Fruit fly (Drosophila melanogaster): Measurements from ENCODE around the gene Spn75F.

The Spn75F gene

DNA sequence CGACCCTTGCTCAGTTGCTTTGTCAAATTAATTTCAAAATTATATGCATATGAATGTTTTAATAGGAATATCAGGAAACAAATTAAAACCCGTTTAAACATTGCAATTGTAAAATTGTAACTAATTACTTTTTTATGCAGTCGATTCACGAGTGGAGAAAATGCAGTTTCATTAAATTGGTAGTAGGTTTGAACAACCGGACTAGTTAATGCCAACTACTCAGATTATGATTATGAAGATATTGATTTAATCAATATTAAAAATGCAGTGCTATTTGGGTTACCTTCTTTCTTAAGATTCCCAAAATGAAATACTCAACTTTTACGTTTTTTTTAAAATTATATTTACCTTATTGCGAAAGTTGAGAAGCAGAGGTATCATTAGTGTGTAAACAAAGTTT lies at the start of gene Spn75F:
Gene Spn75F, minus strand, starts transcription at position 101 of the 400 bp plus-strand sequence.
- TF ChIP-seq bab1 (GFP tag; optimal IDR thresholded peaks at IDR 0.05): no peak
- TF ChIP-seq CG5204 (GFP tag; optimal IDR thresholded peaks at IDR 0.05): no peak
- no peak for TF ChIP-seq cnc (optimal IDR thresholded peaks at IDR 0.05)
- TF ChIP-seq CG11617 (GFP tag; optimal IDR thresholded peaks at IDR 0.05): no peak
- no peak for TF ChIP-seq CG14711 (tag; optimal IDR thresholded peaks at IDR 0.05)
- TF ChIP-seq ovo (GFP tag; optimal IDR thresholded peaks at IDR 0.05): no peak
- TF ChIP-seq CG7045 (GFP tag; optimal IDR thresholded peaks at IDR 0.05): no peak
- no peak for TF ChIP-seq pad (GFP tag; optimal IDR thresholded peaks at IDR 0.05)

DNA sequence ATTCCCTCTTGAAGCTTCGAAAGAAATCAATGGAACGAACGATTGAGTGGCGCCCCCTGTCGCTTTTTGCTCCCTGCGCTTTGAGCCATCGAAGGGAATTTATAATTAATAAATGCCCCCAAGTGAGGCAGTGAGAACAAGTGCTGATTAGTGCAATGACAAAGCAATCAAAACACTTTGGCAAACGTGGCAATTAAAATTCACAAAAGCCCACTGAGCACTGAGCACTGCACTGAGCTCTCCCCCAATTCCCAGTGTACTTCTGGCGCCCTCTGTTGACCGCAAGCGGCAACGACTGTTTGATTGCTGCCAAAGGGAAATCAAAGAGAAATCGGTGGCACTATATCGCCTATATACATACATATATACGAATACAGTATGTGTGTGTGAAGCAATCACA lies 48.5 kb upstream of the Spn75F start:
- TF ChIP-seq bab1 (GFP tag; optimal IDR thresholded peaks at IDR 0.05): no peak
- TF ChIP-seq CG7101 (tag; optimal IDR thresholded peaks at IDR 0.05): no peak
- TF ChIP-seq Crg-1 (GFP tag; optimal IDR thresholded peaks at IDR 0.05): no peak
- TF ChIP-seq cic (GFP tag; optimal IDR thresholded peaks at IDR 0.05): no peak
- no peak for TF ChIP-seq CG33017 (tag; optimal IDR thresholded peaks at IDR 0.05)
- no peak for TF ChIP-seq CG12768 (GFP tag; optimal IDR thresholded peaks at IDR 0.05)
- no peak for TF ChIP-seq tj (GFP tag; optimal IDR thresholded peaks at IDR 0.05)
- no peak for TF ChIP-seq Mnt (GFP tag; optimal IDR thresholded peaks at IDR 0.05)
- no peak for TF ChIP-seq Hr96 (GFP tag; optimal IDR thresholded peaks at IDR 0.05)
- TF ChIP-seq pad (GFP tag; optimal IDR thresholded peaks at IDR 0.05): no peak
- TF ChIP-seq Clk (GFP tag; optimal IDR thresholded peaks at IDR 0.05): no peak
- TF ChIP-seq CG5204 (GFP tag; optimal IDR thresholded peaks at IDR 0.05): no peak
- TF ChIP-seq cnc (optimal IDR thresholded peaks at IDR 0.05): no peak
- TF ChIP-seq CG7045 (GFP tag; optimal IDR thresholded peaks at IDR 0.05): no peak

DNA sequence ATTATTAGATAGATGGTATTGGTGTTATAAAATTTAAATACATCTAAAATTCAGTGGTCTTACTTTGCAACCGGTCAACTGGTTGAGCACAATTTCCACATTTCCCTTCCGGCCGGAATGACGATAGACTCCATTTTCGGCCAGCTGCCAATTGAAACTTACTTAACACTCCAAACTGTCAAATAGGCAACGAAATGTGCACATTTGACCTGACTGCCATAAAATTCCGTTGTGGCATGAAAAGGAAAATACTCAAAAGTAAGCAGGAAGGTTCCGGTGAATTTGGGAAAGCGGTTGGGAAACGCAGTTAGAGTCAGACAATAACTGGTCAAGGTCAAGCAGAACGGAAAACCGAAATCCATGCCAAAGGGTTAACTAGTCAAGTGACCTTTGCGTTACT lies 47.2 kb upstream of the Spn75F start:
- TF ChIP-seq CG14711 (tag; optimal IDR thresholded peaks at IDR 0.05) (no peak), CG5204 (GFP tag; optimal IDR thresholded peaks at IDR 0.05) (no peak)

DNA sequence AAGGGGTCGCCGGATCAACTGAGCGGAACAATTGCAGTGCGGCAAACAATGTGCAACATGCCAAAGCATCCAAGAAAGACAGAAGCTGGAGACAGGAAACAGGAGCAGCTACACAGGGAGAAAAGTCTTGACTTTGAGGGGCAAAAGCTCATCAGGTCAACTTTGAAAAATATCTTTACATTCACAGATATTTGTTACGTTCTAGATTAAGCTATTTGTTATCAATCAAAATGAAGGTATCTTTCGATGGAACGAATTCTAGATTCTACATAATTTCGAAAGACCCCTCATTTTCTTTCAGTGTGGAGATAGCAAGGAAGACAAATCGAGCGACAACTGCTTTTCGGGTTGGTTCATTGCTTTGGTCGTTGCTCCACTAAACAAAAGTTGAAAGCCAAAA lies 45.9 kb upstream of the Spn75F start:
- no peak for TF ChIP-seq Clk (GFP tag; optimal IDR thresholded peaks at IDR 0.05)
- no peak for TF ChIP-seq toe (GFP tag; optimal IDR thresholded peaks at IDR 0.05)
- no peak for TF ChIP-seq Crg-1 (GFP tag; optimal IDR thresholded peaks at IDR 0.05)
- TF ChIP-seq cnc (optimal IDR thresholded peaks at IDR 0.05): no peak
- no peak for TF ChIP-seq Hr96 (GFP tag; optimal IDR thresholded peaks at IDR 0.05)
- TF ChIP-seq CG5204 (GFP tag; optimal IDR thresholded peaks at IDR 0.05): no peak
- no peak for TF ChIP-seq CG1620 (GFP tag; optimal IDR thresholded peaks at IDR 0.05)
- TF ChIP-seq CG11617 (GFP tag; optimal IDR thresholded peaks at IDR 0.05): no peak
- no peak for TF ChIP-seq tj (GFP tag; optimal IDR thresholded peaks at IDR 0.05)
- no peak for TF ChIP-seq CG7101 (tag; optimal IDR thresholded peaks at IDR 0.05)

DNA sequence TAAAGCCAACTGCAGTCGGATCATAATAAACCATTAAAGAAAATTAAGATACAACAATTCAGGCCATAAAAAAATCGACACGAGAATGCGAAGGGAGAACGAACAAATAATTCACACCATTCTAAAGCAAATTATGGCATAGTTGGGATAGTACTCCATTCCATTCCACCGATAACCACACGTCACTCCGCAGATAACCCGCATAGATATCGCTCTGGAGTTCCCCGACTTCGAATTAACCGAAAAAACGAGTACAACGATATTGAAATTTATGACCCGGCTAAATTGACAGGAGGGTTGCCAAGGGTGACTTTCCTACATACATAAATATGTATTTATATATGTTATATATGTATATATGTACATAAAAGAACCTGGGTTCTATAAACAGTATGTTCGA lies 45.3 kb upstream of the Spn75F start:
- TF ChIP-seq CG7045 (GFP tag; optimal IDR thresholded peaks at IDR 0.05) (no peak), cic (GFP tag; optimal IDR thresholded peaks at IDR 0.05) (no peak), CG7101 (tag; optimal IDR thresholded peaks at IDR 0.05) (no peak), cnc (optimal IDR thresholded peaks at IDR 0.05) (no peak), ovo (GFP tag; optimal IDR thresholded peaks at IDR 0.05) (no peak), tj (GFP tag; optimal IDR thresholded peaks at IDR 0.05) (no peak), toe (GFP tag; optimal IDR thresholded peaks at IDR 0.05) (no peak), Clk (GFP tag; optimal IDR thresholded peaks at IDR 0.05) (no peak), pad (GFP tag; optimal IDR thresholded peaks at IDR 0.05) (no peak), Hr96 (GFP tag; optimal IDR thresholded peaks at IDR 0.05) (no peak), Mnt (GFP tag; optimal IDR thresholded peaks at IDR 0.05) (no peak)

DNA sequence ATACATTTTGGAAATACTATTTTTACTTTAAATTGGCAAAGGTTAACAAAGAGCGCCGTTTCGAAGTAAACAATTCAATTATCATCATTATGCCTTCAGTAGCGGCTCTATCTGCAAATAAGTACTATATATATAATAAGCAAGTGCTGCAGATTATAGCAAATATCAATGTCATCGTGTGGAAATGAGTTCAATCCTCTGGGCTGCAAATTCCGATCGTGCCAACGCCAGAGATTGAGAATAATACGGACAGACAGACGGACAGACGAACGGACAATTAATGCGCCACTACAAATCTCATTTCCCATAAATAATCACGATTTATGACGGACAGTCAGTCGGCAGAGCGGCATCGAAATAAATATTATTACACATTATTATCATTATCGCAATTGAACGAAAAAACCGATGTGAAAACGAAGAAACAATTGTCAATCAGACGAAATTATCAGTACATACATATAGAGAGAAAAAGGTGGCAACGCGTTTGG lies 44.8 kb upstream of the Spn75F start:
- no peak for TF ChIP-seq CG12768 (GFP tag; optimal IDR thresholded peaks at IDR 0.05)

DNA sequence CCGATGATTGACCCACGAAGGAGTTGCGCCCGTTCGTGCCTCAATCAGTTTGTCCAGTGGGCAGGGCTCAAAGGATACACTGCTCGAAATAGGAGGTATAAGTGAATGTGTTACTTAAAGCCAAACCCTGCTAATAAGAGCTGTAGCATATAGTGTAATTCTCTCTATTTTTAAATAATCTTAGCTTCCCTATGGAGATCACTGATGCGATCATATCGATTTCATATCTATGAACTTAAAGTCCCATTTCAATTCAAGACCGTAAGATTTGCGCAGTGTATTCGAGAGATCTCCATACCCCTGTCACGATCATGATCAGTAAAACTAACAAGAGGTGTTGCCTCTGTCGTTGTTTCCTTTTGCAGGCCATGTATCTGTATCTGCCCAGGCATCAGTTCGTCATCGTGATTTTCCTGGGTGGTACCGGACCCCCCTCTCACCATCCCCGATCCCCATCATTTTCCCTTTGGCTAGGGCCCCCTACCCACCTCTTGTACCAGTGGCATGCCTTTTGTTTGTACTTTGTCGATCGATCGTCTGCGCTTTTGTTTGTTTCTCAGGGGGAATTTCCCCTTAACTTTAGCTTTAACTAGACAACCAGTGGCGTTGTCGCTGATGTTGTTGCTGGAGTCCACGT lies 43.7 kb upstream of the Spn75F start:
- no peak for TF ChIP-seq Mnt (GFP tag; optimal IDR thresholded peaks at IDR 0.05)
- TF ChIP-seq tj (GFP tag; optimal IDR thresholded peaks at IDR 0.05): no peak
- no peak for TF ChIP-seq toe (GFP tag; optimal IDR thresholded peaks at IDR 0.05)
- TF ChIP-seq bab1 (GFP tag; optimal IDR thresholded peaks at IDR 0.05): no peak
- TF ChIP-seq Crg-1 (GFP tag; optimal IDR thresholded peaks at IDR 0.05): no peak
- TF ChIP-seq Hr96 (GFP tag; optimal IDR thresholded peaks at IDR 0.05): no peak
- no peak for TF ChIP-seq kay (GFP tag; ENCODE audit: borderline replicate concordance)
- TF ChIP-seq CG11617 (GFP tag; optimal IDR thresholded peaks at IDR 0.05): no peak
- no peak for TF ChIP-seq pad (GFP tag; optimal IDR thresholded peaks at IDR 0.05)
- no peak for TF ChIP-seq CG33017 (tag; optimal IDR thresholded peaks at IDR 0.05)
- no peak for TF ChIP-seq CG7101 (tag; optimal IDR thresholded peaks at IDR 0.05)
